Worm (Caenorhabditis elegans): Measurements from ENCODE around the gene hpo-40.

- no peak for TF ChIP-seq flt-1 (GFP tag; IDR thresholded peaks at IDR 0.05)
- TF ChIP-seq ztf-29 (GFP tag; IDR thresholded peaks at IDR 0.05), result no peak
Observed at ce11 chrV:10201913-10202312, 10.8 kb upstream of the hpo-40 start, which contains the start of gene ZK856.7.

Data from whole organism, midembryonic.